Fruit fly (Drosophila melanogaster): ENCODE measurements around the gene CG14864.

CG14864 gene

DNA sequence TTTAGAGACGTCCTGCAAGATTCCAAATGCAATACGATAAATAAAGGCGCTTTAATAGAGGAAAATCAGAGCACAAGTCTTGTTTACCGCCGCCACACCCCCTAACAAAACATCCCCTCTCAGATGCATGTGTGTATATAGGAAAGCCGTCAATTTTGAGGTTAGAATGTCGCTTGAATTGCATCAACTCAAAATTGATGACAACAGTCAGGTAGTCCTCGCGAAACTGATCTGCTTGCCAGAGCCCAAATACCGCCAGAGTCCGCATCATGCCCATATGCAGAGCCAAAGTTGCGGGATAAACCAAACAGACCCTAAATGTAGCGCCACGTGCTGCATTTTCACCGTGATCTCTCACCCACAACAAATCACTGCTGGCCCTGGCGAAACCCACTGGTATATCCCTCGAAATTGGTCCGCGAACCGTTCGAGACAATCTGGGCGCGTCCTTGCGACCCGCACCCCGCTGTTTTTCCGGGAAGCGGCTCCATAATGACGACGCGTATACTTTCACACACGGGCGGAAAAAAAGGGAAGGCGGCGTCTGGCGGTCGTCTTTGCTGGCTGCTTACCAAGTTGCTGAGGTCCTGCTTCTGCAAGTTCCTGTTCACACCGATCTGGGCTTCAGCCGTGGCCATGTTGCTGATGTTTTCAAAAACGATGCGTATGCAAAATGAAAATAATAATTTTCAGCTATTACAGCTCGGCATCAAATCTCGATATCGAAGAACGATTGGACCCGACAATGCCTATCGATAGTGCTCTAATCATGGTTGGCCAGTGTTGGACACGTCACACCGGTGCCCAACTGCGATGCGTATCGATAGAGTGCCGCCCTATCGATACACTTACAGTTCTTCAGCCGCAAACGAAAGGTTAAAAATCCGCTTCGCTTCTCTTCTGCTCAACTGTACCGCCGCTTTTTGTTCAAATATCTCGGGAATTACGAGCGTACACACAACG, 5.3 kb downstream of the CG14864 start, which contains the start of the genes eIF2gamma and Set (continued):
- TF ChIP-seq gcm2 (GFP tag; optimal IDR thresholded peaks at IDR 0.05) = no peak
- TF ChIP-seq Oaz (GFP tag; IDR thresholded peaks at IDR 0.05) = no peak
- TF ChIP-seq CG10959 (GFP tag; IDR thresholded peaks at IDR 0.05) = peak; percentile 24; the same call in 1 of the 2 replicates
- TF ChIP-seq CG10979 (tag; optimal IDR thresholded peaks at IDR 0.05) = peak; percentile 10
- peak; percentile 68 for TF ChIP-seq CG12659 (GFP tag; optimal IDR thresholded peaks at IDR 0.05)
- no peak for TF ChIP-seq D19A (tag; optimal IDR thresholded peaks at IDR 0.05)
- no peak for TF ChIP-seq bsh (GFP tag; optimal IDR thresholded peaks at IDR 0.05)
- peak; percentile 98 for TF ChIP-seq HLH4C (GFP tag; IDR thresholded peaks at IDR 0.05; ENCODE audit: partially characterized antibody)
- TF ChIP-seq ftz-f1 (GFP tag; optimal IDR thresholded peaks at IDR 0.05) = peak; percentile 54
- TF ChIP-seq HLHmδ (GFP tag; optimal IDR thresholded peaks at IDR 0.05) = peak; percentile 51
- peak; percentile 77 for TF ChIP-seq Ets97D (GFP tag; optimal IDR thresholded peaks at IDR 0.05)
- TF ChIP-seq zfh2 (GFP tag; optimal IDR thresholded peaks at IDR 0.05) = peak; percentile 59
- peak; percentile 22 for TF ChIP-seq CG12391 (tag; optimal IDR thresholded peaks at IDR 0.05)
- TF ChIP-seq CG32532 (GFP tag; IDR thresholded peaks at IDR 0.05) = peak; percentile 41; the same call in 1 of the 2 replicates
- peak; percentile 28 for TF ChIP-seq her (GFP tag; optimal IDR thresholded peaks at IDR 0.05)
- peak; percentile 99 for TF ChIP-seq Bgb (GFP tag; IDR thresholded peaks at IDR 0.05; ENCODE audit: partially characterized antibody)
- peak; percentile 98 for TF ChIP-seq hb (GFP tag; IDR thresholded peaks at IDR 0.05; ENCODE audit: partially characterized antibody)
- peak; percentile 98 for TF ChIP-seq Opbp (GFP tag; IDR thresholded peaks at IDR 0.05; ENCODE audit: partially characterized antibody)
- TF ChIP-seq Ets65A (GFP tag) = peak; percentile 98
- peak; percentile 29 for TF ChIP-seq CG10543 (GFP tag; optimal IDR thresholded peaks at IDR 0.05)
- peak in 1 of 2 experiments; percentile 66 for TF ChIP-seq dpn (GFP tag; optimal IDR thresholded peaks at IDR 0.05)
- no peak for TF ChIP-seq Hand (GFP tag; optimal IDR thresholded peaks at IDR 0.05)
- TF ChIP-seq ems (GFP tag; optimal IDR thresholded peaks at IDR 0.05) = peak; percentile 17
- TF ChIP-seq Adf1 (GFP tag; IDR thresholded peaks at IDR 0.05) = peak; percentile 37
- TF ChIP-seq Dll (GFP tag; IDR thresholded peaks at IDR 0.05; ENCODE audit: partially characterized antibody) = peak; percentile 91
- TF ChIP-seq CG14860 (GFP tag; IDR thresholded peaks at IDR 0.05; ENCODE audit: partially characterized antibody) = peak; percentile 96
- TF ChIP-seq CG7745 (tag; optimal IDR thresholded peaks at IDR 0.05) = no peak
- peak; percentile 39 for TF ChIP-seq CG34376 (GFP tag; optimal IDR thresholded peaks at IDR 0.05)
- TF ChIP-seq amos (GFP tag; IDR thresholded peaks at IDR 0.05; ENCODE audit: partially characterized antibody) = peak; percentile 99
- TF ChIP-seq CG9817 (tag; optimal IDR thresholded peaks at IDR 0.05) = peak; percentile 22
- no peak for TF ChIP-seq CG13894 (tag; optimal IDR thresholded peaks at IDR 0.05)
- no peak for TF ChIP-seq CG17359 (tag; optimal IDR thresholded peaks at IDR 0.05)
- TF ChIP-seq HmgD (GFP tag; optimal IDR thresholded peaks at IDR 0.05) = peak; percentile 79
- TF ChIP-seq pzg (GFP tag; optimal IDR thresholded peaks at IDR 0.05) = peak; percentile 96
- TF ChIP-seq twi (tag; optimal IDR thresholded peaks at IDR 0.05) = peak; percentile 53
- no peak for TF ChIP-seq lab (GFP tag; optimal IDR thresholded peaks at IDR 0.05)
- TF ChIP-seq en (GFP tag; optimal IDR thresholded peaks at IDR 0.05) = no peak
- TF ChIP-seq CG11695 (GFP tag; IDR thresholded peaks at IDR 0.05) = no peak
- TF ChIP-seq Oli (tag; optimal IDR thresholded peaks at IDR 0.05) = no peak
- TF ChIP-seq Atf6 (GFP tag; IDR thresholded peaks at IDR 0.05) = 0 out of 2 replicates have a peak, but pooled peaks have one; percentile 42
- no peak for TF ChIP-seq Lpt (GFP tag; optimal IDR thresholded peaks at IDR 0.05)
- TF ChIP-seq CG3847 (GFP tag; IDR thresholded peaks at IDR 0.05) = peak; percentile 72
- peak; percentile 99 for TF ChIP-seq mld (GFP tag; IDR thresholded peaks at IDR 0.05; ENCODE audit: partially characterized antibody)
- TF ChIP-seq gro (GFP tag; optimal IDR thresholded peaks at IDR 0.05) = peak; percentile 60
- peak; percentile 63 for TF ChIP-seq lilli (GFP tag; optimal IDR thresholded peaks at IDR 0.05)
- TF ChIP-seq gsb-n (tag; optimal IDR thresholded peaks at IDR 0.05) = no peak
- peak; percentile 53; the same call in 1 of the 2 replicates for TF ChIP-seq ara (GFP tag; IDR thresholded peaks at IDR 0.05)

Measured in whole organism, embryonic.